Worm (Caenorhabditis elegans) whole organism, dauer: ENCODE data around the gene Y41C4A.18.

Experiments used
- unc-62 ChIP-seq: sonication (generic microtip); optimal IDR thresholded peaks from 2 replicates; lab custom pipeline; 2017; ENCODE audit warnings: missing biosample characterization, missing genetic modification reagents, missing genetic modification characterization

The Y41C4A.18 gene

DNA sequence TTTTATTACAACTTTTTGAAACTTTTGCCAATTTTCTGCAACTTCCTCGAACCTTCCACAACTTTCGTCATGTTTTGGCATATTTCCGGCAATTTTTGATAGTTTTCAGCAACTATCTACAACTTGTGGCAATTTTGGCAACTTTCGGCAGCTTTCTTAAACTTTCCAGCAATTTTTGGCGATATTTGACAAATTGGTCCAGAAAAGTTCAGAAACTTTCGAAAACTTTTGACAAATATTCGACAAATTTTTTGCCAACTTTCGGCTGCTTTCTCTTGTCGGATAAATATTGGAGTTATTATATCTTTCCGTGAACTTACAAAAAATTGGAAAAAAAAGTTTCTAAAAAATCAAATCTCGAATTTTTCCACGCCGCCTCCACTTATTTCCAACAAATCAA, at the start of gene Y41C4A.18:
Y41C4A.18 (plus strand) TSS at position 301 of the 400 bp plus-strand sequence.
- no peak for TF ChIP-seq unc-62 (GFP tag; lab: Kevin White, UChicago)

DNA sequence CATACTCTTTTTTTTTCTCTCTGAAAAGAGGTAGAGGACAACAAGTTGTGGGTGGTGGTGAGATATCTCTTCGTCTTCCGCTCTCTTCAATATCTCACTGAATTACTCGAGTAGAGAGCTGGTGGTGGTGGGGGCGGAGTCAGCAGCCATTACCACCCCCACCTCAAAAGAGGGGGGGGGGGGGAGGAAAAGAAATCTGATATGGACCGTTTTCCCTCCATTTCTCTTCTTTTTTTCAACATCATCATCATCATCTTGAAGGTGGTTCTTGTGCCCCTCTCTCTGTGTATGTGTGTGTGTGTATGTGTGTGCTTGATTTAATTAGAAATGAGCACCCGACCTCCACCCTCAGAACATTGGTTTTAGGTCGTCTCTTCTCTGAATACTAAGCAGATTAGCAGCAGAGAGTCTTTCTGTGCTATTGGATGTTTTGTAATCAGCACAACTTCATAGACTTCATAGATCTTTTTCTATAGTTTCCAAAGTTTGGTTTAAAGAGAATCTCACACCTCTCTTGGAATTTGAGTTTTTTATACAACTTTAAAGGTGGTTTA, 48.9 kb upstream of the Y41C4A.18 start:
- TF ChIP-seq unc-62 (GFP tag; lab: Kevin White, UChicago) = no peak

DNA sequence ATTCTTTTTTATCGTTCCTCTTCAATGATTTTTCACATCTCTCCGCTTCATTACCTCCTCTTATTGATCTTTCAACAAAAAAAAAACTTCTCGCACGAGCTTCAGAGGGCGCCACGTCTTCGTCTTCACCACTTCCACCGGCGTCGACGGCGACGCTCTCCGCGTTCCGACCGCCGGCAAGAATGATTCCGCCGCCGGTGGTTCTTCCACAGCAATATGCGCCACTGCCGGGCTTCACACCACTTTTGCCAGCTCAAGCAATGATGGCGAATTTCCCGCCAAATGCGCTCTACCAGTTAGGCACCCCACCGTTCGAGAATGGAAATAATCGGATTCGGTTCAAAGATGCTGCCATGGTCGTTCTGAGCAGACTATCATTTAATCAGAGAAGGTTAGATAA, 47.4 kb upstream of the Y41C4A.18 start:
- no peak for TF ChIP-seq unc-62 (GFP tag; lab: Kevin White, UChicago)

DNA sequence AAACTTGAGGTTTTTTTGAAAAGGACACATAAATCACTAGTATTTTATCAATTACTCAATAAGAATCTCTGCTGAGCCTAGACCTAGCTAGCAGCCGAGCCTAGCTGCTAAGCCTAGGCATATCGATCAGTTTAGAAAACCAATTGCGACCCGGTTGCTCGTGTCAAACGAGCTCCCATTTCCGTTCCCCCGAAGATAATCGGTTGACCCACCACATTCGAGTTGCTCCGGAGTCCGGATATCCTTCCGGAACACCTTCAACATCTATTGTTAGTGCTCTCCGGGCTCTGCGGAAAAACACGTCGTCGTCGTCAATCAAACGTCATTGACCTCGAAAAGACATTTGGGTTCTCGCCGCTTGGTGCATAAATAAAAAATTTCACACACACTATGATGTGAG, 46.6 kb upstream of the Y41C4A.18 start:
- no peak for TF ChIP-seq unc-62 (GFP tag; lab: Kevin White, UChicago)

DNA sequence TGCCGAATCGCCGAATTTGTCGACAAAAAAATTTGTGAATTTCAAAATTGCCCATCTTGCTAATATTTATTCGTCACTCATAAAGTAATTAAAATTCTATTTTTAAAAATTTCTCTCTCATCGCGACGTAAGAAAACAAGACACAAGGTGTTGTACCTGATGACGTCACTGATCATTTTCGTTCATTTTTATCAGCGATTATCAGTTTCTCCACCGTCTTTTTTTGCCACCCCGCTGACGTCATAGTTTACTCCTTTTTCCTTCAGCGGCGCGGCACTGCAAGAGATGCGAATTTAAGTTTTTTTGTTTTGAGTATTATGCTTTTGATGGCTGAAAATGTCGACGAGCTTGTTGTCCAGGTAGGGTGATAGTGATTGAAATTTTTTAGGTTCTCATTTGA, 45.6 kb upstream of the Y41C4A.18 start:
- TF ChIP-seq unc-62 (GFP tag; lab: Kevin White, UChicago) = no peak

DNA sequence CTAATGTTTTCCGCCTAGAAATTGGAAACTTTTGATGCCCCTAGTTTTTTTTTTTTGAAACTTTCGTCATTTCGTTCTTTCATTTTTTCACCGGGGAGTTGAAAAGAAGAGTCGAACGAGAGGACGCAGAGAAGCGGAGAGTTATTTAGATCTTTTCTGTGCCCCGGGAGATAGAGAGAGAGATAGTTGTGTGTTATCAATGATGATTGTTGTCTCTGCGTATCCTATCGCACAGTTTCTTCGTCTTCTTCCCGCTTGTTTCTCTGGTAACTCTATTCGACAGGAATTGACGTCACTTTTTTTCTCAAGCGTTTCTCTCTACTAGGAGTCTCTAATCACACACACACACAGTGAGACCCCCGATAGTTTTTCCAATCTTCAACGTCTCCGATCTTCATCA, 41.1 kb upstream of the Y41C4A.18 start:
- TF ChIP-seq unc-62 (GFP tag; lab: Kevin White, UChicago) = no peak

DNA sequence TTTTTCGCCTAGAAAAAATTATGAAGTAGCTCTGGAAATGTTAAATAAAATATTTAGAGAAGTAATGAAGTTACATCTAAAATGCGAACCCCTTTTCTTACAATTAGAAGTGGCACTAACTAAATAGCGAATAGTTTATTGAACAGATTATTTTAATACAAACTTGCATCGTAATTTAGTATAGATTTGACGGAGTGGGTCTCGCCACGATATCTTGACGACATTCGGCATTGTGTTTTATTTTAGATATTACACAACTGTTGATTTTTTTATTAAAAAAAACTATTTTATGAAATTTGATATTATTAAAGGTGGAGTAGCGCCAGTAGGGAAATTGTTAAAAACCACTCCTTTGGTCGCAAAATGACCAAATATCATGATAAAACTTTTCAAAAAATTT, 40.5 kb upstream of the Y41C4A.18 start:
- no peak for TF ChIP-seq unc-62 (GFP tag; lab: Kevin White, UChicago)

DNA sequence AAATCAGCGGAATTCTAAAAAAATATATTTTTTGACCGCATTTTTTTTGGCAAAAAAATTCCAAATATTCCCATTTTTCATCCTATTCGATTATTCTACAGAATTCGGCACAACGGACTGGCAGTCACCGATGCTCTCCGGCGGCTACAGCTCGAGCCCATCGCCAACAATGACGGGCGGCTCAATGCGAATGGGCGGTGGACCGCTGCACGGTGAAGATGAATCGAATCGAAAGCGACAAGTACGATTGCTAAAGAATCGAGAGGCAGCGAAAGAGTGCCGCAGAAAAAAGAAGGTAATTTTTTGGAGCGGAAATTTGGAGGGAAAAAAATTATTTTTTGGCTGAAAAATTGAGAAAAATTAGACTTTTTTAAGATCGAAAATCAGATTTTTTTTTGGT, 38.0 kb upstream of the Y41C4A.18 start:
- TF ChIP-seq unc-62 (GFP tag; lab: Kevin White, UChicago) = no peak

DNA sequence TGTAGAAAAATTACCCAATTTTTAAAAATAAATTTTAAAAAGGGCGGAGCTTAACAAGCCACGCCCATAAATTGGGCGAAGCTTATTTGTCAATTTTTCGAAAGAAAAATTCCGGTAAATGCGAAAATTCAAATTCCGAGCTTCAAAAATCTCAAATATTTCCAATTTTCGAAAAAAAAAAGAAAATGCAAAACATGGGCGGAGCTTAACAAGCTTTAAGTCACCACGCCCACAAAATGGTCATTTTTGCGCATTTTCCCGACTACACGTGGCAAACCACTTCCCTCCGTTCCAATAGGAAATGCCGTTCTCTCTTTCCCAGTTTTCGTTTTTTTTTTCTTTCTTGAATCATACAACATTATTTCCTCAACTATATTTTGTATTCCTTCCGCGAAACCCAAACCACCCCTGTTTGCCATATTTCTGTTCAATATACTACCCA, 35.9 kb upstream of the Y41C4A.18 start:
- TF ChIP-seq unc-62 (GFP tag; lab: Kevin White, UChicago) = no peak

DNA sequence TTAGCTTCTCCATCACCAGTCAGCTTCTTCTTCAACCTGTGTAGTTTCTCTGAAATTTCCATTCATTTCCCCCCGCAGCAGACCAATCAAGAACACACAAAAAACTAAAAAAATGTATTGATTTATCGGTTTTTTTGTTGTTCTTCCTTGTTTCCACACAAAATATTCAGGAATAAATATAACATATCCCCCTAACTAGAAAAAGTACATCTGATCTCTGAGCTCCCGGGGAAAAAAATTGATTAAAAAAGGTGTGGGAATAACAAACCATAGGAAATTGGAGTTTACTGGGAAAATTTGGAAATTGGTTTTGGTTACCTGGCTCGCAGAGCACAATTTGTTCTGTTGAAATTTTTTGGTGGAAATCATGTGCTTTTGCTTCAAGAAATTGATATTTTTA, 35.4 kb upstream of the Y41C4A.18 start, which contains the start of gene Y41C4A.22:
Y41C4A.22 (plus strand) TSS at position 301 of the 400 bp plus-strand sequence.
- no peak for TF ChIP-seq unc-62 (GFP tag; lab: Kevin White, UChicago)

DNA sequence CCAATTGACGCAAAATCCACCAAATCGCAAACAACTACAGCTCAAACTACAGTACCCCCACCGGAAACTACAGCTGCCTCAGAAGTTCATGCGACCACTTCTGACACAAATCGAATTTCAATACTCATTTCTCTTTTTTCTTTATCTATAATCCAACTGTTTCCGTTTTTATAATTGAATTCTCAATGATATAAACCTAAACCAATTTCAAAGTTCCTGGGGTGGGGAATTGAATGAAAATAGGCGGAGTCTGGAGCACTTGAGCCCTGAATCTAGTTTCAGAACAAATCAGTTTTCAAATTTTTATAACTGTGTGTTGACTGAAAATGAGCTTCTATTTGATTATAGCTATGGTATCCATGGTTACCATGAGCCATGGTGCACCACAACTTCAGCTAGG, 34.1 kb upstream of the Y41C4A.18 start, which contains the start of gene Y41C4A.6:
Y41C4A.6 (plus strand) TSS at position 301 of the 400 bp plus-strand sequence.
- TF ChIP-seq unc-62 (GFP tag; lab: Kevin White, UChicago) = no peak

DNA sequence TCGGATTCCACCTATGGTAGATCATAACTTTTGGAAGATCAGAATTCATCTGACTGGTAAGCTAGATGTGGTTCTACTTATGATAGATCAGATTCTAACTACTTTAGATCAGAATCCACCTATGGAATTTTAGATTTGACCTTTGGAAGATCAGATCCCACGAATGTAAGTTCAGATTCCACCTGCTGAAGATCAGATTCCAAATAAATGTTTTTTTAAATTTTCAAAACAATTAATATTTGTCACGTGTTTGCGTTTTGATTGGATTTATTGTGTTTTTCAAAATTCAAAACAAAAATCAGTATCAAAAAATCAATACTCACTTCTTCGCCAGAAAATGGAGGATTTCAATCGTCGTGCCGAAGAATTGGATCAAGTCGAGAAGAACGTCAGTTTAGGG, 31.8 kb upstream of the Y41C4A.18 start, which contains the start of gene Y41C4A.7:
Y41C4A.7 (plus strand) TSS at position 301 of the 400 bp plus-strand sequence.
- TF ChIP-seq unc-62 (GFP tag; lab: Kevin White, UChicago) = no peak

DNA sequence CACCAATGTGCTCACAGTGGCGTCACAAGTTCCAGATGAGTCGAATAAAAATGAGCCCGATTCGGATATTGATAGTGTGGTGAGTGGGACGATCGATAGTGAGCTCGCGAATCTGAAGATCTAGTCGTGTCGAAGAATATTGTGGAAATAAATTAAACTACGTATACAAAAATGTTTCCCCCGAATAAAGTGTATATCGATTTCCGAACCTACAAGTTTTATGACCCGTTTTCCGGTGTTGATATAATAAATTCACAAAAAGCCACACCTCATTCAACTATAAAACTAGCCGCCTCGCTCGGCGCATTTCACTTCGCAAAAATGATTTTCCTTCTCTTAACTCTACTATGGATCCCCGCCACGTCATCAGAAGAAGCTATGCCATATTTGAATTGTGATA, 30.5 kb upstream of the Y41C4A.18 start, which contains the start of gene pqn-84:
pqn-84 (plus strand) TSS at position 301 of the 400 bp plus-strand sequence.
- TF ChIP-seq unc-62 (GFP tag; lab: Kevin White, UChicago) = no peak

DNA sequence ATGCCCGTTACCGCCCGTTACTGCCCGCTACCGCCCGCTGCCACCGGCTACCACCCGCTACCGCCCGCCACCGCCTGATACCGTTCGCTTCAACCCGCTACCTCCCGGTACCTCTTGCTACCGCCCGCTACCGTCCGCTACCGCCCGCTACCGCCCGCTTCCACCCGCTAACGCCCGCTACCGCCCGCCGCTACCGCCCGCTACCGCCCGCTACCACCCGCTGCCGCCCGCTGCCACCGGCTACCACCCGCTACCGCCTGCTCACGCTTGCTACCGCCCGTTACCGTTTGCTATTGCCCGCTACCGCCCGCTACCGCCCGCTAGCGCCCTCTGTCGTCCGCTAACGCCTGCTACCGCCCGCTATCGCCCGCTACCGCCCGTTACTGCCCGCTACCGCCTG, 28.5 kb upstream of the Y41C4A.18 start:
- TF ChIP-seq unc-62 (GFP tag; lab: Kevin White, UChicago) = no peak

DNA sequence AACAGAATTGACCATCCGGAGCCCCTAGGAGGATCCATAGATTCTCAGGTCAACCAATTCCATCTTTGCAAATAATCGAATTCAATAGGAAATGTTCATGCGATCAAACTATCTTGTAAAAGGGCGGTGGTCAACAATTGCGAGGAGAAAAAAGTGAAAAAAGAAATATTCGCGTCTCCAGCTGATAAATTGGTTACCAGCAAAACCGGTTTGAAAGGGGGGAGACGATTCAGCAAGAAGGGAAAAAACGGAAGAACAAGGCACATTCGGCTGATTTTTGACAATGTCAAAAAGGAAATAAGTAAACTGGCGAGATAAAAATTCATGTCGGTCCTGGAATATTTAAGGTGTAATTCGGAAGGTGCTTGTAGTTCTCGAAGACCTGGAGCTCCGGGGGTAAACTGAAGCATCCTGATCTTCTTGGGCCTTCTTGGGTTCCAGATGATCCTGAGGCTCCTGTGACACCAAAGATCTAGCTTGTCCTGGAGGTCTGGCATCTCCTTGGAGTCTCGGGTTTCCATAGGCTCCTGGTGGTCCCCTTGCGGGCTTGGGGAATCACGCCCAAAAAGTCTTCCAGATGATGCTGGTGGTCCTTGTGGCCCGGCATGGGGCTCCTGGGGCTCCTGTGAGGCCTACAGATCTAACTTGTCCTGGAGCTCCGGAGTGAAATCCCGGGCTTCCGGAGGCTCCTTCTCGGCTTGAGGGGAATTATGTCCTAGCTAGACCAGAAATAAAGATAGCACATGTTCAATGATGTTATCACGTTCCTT, 27.2 kb upstream of the Y41C4A.18 start:
- no peak for TF ChIP-seq unc-62 (GFP tag; lab: Kevin White, UChicago)

DNA sequence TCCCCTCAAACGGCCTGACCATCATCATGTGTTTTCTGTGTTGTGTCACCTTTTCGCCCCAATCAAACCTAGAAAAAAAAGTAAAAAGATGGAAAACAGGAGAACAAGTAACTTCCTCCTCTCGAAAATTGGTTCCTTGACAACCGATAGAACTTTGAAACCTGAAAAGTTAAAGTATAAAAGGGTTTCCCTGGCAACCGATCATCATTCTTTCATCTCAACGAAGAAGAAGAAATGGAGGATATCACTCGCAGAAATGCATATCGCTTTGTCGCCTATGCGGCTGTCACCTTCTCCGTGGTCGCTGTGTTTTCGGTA, 26.7 kb upstream of the Y41C4A.18 start, which contains the start of gene col-95:
col-95 (plus strand) TSS at position 219 of the 318 bp plus-strand sequence.
- TF ChIP-seq unc-62 (GFP tag; lab: Kevin White, UChicago) = no peak
